Worm (Caenorhabditis elegans) whole organism, L3 larva: ENCODE data around the gene Y82E9BR.6.

Experiments used
- nhr-237 ChIP-seq: fragments of 150-350 bp; optimal IDR thresholded peaks from 2 replicates; lab custom pipeline; 2014; ENCODE audit warnings: missing biosample characterization, missing genetic modification characterization
- nhr-25 ChIP-seq: sonication (generic microtip); optimal IDR thresholded peaks from 2 replicates; lab custom pipeline; 2017; ENCODE audit warnings: missing biosample characterization, missing genetic modification characterization
- ztf-11 ChIP-seq: fragments of 150-350 bp; optimal IDR thresholded peaks from 2 replicates; lab custom pipeline; 2014; ENCODE audit warnings: missing biosample characterization, missing genetic modification characterization

DNA sequence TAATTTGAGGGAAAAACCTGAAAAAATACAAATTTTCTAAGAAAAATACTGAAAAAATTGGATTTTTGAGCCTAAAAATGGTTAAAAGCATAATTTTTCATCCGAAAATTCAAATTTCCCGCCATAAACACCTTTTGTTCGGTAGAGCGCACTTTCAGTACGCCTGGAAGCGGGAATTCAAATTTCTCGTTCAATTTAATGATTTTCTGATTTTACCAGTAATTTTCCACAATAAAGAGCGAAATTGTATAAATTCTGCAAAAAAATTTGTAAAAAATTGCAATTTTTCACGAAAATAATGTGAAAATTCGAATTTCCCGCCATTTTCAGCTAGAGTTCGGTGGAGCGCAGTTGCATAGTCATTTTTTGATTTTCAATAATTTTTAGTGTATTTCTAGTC is 47.4 kb downstream of the Y82E9BR.6 start:
- no peak for TF ChIP-seq nhr-237 (tag; lab: Kevin White, UChicago)
- TF ChIP-seq ztf-11, result no peak
- no peak for TF ChIP-seq nhr-25
